Worm (Caenorhabditis elegans): ENCODE data around the gene mstr-2.

DNA sequence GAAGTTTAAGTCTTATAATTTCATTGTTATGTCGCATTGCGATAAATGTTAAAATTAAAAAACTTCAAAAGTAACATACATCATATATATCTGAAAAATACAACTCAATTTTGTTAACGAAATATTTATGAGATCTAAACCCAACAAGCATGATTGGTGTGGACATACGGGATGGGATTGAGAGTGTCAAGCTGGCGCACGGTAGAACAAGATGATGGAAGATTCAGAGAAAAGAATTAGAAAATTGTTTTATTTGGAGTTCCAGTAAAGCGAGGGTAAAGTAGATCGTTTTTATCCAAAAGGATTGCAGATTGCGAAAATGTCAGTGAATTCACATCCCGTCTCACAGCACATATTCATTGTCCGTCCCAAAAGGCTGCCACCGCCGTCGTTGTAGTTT lies 7.9 kb downstream of the mstr-2 start:
- no peak for TF ChIP-seq med-1 (GFP tag; optimal IDR thresholded peaks at IDR 0.05; ENCODE audit: insufficient read depth)
- TF ChIP-seq flt-1 (GFP tag; IDR thresholded peaks at IDR 0.05), result no peak
- no peak for TF ChIP-seq klf-2 (GFP tag; conservative IDR thresholded peaks at IDR 0.05)
- no peak for TF ChIP-seq ref-1 (GFP tag; conservative IDR thresholded peaks at IDR 0.05)
- no peak for TF ChIP-seq cog-1 (tag; optimal IDR thresholded peaks at IDR 0.05)
- no peak for TF ChIP-seq ztf-29 (GFP tag; IDR thresholded peaks at IDR 0.05)
- no peak for TF ChIP-seq ztf-23 (GFP tag; IDR thresholded peaks at IDR 0.05)

All from whole organism, midembryonic.